Fruit fly (Drosophila melanogaster) whole organism, wandering third instar larva: ENCODE results near the gene CG43407.

Experiments used
- Abd-B ChIP-seq: fragments of >200 bp; optimal IDR thresholded peaks from 2 replicates; lab custom pipeline; 2017; ENCODE audit warnings: missing biosample characterization, missing genetic modification characterization
- CG32264 ChIP-seq: fragments of 200-800 bp; sonication (Bioruptor generic); optimal IDR thresholded peaks from 2 replicates; lab custom pipeline; 2016; ENCODE audit warnings: missing biosample characterization, missing genetic modification characterization
- CG9705 ChIP-seq: fragments of 200-800 bp; sonication (Bioruptor generic); optimal IDR thresholded peaks from 2 replicates; lab custom pipeline; 2018; ENCODE audit warnings: missing biosample characterization, mild to moderate bottlenecking, missing genetic modification characterization
- CrebA ChIP-seq: fragments of 200-800 bp; sonication (Bioruptor generic); optimal IDR thresholded peaks from 2 replicates; lab custom pipeline; 2016; ENCODE audit warnings: missing biosample characterization, mild to moderate bottlenecking, missing genetic modification characterization, borderline replicate concordance
- Dfd ChIP-seq: fragments of >200 bp; optimal IDR thresholded peaks from 2 replicates; lab custom pipeline; 2017; ENCODE audit warnings: missing biosample characterization, missing genetic modification characterization
- Dif ChIP-seq: fragments of 200-275, 200-300 bp; sonication (Bioruptor generic); optimal IDR thresholded peaks from 2 replicates; lab custom pipeline; 2018; ENCODE audit warnings: missing biosample characterization, missing genetic modification characterization; ENCODE audit not compliant: partially characterized antibody
- GATAd ChIP-seq: sonication (Bioruptor generic); optimal IDR thresholded peaks from 2 replicates; lab custom pipeline; 2016; ENCODE audit warnings: missing biosample characterization, missing genetic modification characterization
- HLH106 ChIP-seq: fragments of 200-800 bp; optimal IDR thresholded peaks from 3 replicates; lab custom pipeline; 2019; ENCODE audit warnings: missing biosample characterization, mild to moderate bottlenecking, missing genetic modification characterization, moderate library complexity
- Hnf4 ChIP-seq: fragments of 200-800 bp; sonication (Bioruptor generic); optimal IDR thresholded peaks from 2 replicates; lab custom pipeline; 2016; ENCODE audit warnings: missing biosample characterization, mild to moderate bottlenecking, missing genetic modification characterization
- Hr78 ChIP-seq: fragments of >200 bp; optimal IDR thresholded peaks from 2 replicates; lab custom pipeline; 2017; ENCODE audit warnings: missing biosample characterization, missing genetic modification characterization
- Hr83 ChIP-seq: fragments of 200-300 bp; sonication (Bioruptor generic); optimal IDR thresholded peaks from 2 replicates; lab custom pipeline; 2016; ENCODE audit warnings: missing biosample characterization, mild to moderate bottlenecking, missing genetic modification characterization, moderate library complexity; ENCODE audit not compliant: poor library complexity, severe bottlenecking
- Jra ChIP-seq: sonication (Bioruptor generic); optimal IDR thresholded peaks from 2 replicates; lab custom pipeline; 2016; ENCODE audit warnings: missing biosample characterization, missing genetic modification characterization
- Mio ChIP-seq: sonication (Bioruptor generic); optimal IDR thresholded peaks from 2 replicates; lab custom pipeline; 2016; ENCODE audit warnings: missing biosample characterization, missing genetic modification characterization
- Myc ChIP-seq: fragments of >200 bp; optimal IDR thresholded peaks from 2 replicates; lab custom pipeline; 2017
- N ChIP-seq: fragments of >200 bp; optimal IDR thresholded peaks from 2 replicates; lab custom pipeline; 2018; ENCODE audit warnings: missing biosample characterization, missing external identifiers, missing genetic modification characterization
- OdsH ChIP-seq: fragments of 200-800 bp; sonication (Bioruptor generic); optimal IDR thresholded peaks from 2 replicates; lab custom pipeline; 2016; ENCODE audit warnings: missing biosample characterization, mild to moderate bottlenecking, missing genetic modification characterization
- Rel ChIP-seq, 2 experiments: fragments of 200-800 bp; sonication (Bioruptor generic) in 1 of 2; optimal IDR thresholded peaks; 2 replicates in 1 of 2; 3 replicates in 1 of 2; lab custom pipeline; 2016 to 2019; ENCODE audit warnings: mild to moderate bottlenecking in 2 of 2, missing biosample characterization in 2 of 2, missing genetic modification characterization in 2 of 2, moderate library complexity in 1 of 2
- Sp1 ChIP-seq: fragments of 200-800 bp; sonication (Bioruptor generic); optimal IDR thresholded peaks from 3 replicates; lab custom pipeline; 2019; ENCODE audit warnings: missing biosample characterization, mild to moderate bottlenecking, missing genetic modification characterization, moderate library complexity
- Vsx2 ChIP-seq: fragments of 200-300, 225-300 bp; sonication (Bioruptor generic); optimal IDR thresholded peaks from 2 replicates; lab custom pipeline; 2018; ENCODE audit warnings: missing biosample characterization, missing genetic modification characterization; ENCODE audit not compliant: partially characterized antibody
- br ChIP-seq: fragments of 200-800 bp; sonication (Bioruptor generic); optimal IDR thresholded peaks from 2 replicates; lab custom pipeline; 2016; ENCODE audit warnings: missing biosample characterization, missing genetic modification characterization
- brk ChIP-seq: fragments of 200-800 bp; sonication (Bioruptor generic); optimal IDR thresholded peaks from 2 replicates; lab custom pipeline; 2016; ENCODE audit warnings: missing biosample characterization, mild to moderate bottlenecking, missing genetic modification characterization
- dl ChIP-seq, 2 experiments: fragments of 175-275, 200-275 bp in 1 of 2; fragments of 200-275 bp in 1 of 2; sonication (Bioruptor generic); optimal IDR thresholded peaks; lab custom pipeline; 2018; ENCODE audit warnings: mild to moderate bottlenecking in 2 of 2, missing biosample characterization in 2 of 2, missing genetic modification characterization in 2 of 2, moderate library complexity in 2 of 2; ENCODE audit not compliant: partially characterized antibody in 2 of 2, insufficient read depth in 1 of 2
- dsf ChIP-seq: sonication (Bioruptor generic); optimal IDR thresholded peaks from 2 replicates; lab custom pipeline; 2016; ENCODE audit warnings: missing biosample characterization, missing genetic modification characterization, borderline replicate concordance
- ey ChIP-seq: fragments of 200-800 bp; sonication (Bioruptor generic); optimal IDR thresholded peaks from 2 replicates; lab custom pipeline; 2016; ENCODE audit warnings: missing biosample characterization, missing genetic modification characterization
- foxo ChIP-seq, 2 experiments: fragments of 200-800 bp; sonication (Bioruptor generic); optimal IDR thresholded peaks; 2 replicates in 1 of 2; 3 replicates in 1 of 2; lab custom pipeline; 2016 to 2017; ENCODE audit warnings: missing biosample characterization in 2 of 2, missing genetic modification characterization in 2 of 2
- fru ChIP-seq: fragments of 200-800 bp; sonication (Bioruptor generic); optimal IDR thresholded peaks from 3 replicates; lab custom pipeline; 2016; ENCODE audit warnings: missing biosample characterization, mild to moderate bottlenecking, missing genetic modification characterization
- h ChIP-seq: fragments of 200-800 bp; sonication (Bioruptor generic); optimal IDR thresholded peaks from 3 replicates; lab custom pipeline; 2016; ENCODE audit warnings: missing biosample characterization, mild to moderate bottlenecking, missing genetic modification characterization
- jim ChIP-seq: fragments of 175-275, 200-325 bp; sonication (Bioruptor generic); optimal IDR thresholded peaks from 2 replicates; lab custom pipeline; 2016; ENCODE audit warnings: missing biosample characterization, mild to moderate bottlenecking, missing genetic modification characterization
- lola ChIP-seq: fragments of >200 bp; optimal IDR thresholded peaks from 2 replicates; lab custom pipeline; 2017; ENCODE audit warnings: missing biosample characterization, missing genetic modification characterization
- pan ChIP-seq: fragments of >200 bp; optimal IDR thresholded peaks from 2 replicates; lab custom pipeline; 2017
- psq ChIP-seq: fragments of 200-800 bp; sonication (Bioruptor generic); optimal IDR thresholded peaks from 3 replicates; lab custom pipeline; 2017; ENCODE audit warnings: missing biosample characterization, mild to moderate bottlenecking, missing genetic modification characterization, moderate library complexity
- rgr ChIP-seq: fragments of 200-800 bp; sonication (Bioruptor generic); optimal IDR thresholded peaks from 3 replicates; lab custom pipeline; 2016; ENCODE audit warnings: missing biosample characterization, mild to moderate bottlenecking, missing genetic modification characterization
- sage ChIP-seq: fragments of 200-800 bp; sonication (Bioruptor generic); optimal IDR thresholded peaks from 2 replicates; lab custom pipeline; 2016; ENCODE audit warnings: missing biosample characterization, mild to moderate bottlenecking, missing genetic modification characterization
- sv ChIP-seq: fragments of 200-800 bp; sonication (Bioruptor generic); optimal IDR thresholded peaks from 3 replicates; lab custom pipeline; 2016; ENCODE audit warnings: missing biosample characterization, missing genetic modification characterization
- tai ChIP-seq: sonication (Bioruptor generic); optimal IDR thresholded peaks from 2 replicates; lab custom pipeline; 2016; ENCODE audit warnings: missing biosample characterization, missing genetic modification characterization
- usp ChIP-seq: fragments of >200 bp; optimal IDR thresholded peaks from 2 replicates; lab custom pipeline; 2017; ENCODE audit warnings: missing biosample characterization, missing genetic modification characterization
- woc ChIP-seq: sonication (Bioruptor generic); optimal IDR thresholded peaks from 2 replicates; lab custom pipeline; 2016; ENCODE audit warnings: missing biosample characterization, mild to moderate bottlenecking, missing genetic modification characterization

The CG43407 gene

DNA sequence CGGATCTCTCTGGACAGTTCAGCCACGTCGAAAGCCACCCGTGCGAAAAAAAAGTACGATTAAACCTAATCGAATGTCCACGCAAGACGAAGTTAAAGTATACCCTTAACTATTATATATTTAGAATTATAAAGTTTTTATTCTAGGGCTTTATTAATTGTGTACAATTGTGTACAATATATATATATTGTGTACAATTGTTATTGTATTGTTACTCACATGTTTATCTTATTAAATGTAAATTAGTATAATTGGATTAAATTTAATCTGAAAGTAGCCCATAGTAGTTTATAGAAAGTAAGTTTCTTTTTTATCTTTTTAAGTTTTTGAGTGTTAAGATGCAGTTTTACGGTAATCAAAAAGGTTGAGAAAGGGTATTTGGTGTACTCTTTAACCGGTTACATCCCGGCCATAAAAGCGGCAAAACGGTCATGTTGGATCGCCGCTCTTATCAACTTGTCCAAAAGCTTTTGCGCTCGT lies at the start of gene CG43407:
Gene CG43407 (minus strand): TSS at position 51 of the 480 bp plus-strand sequence.
- no peak for TF ChIP-seq ey
- peak; percentile 2 for TF ChIP-seq psq (GFP tag; lab: Kevin White, UChicago)

DNA sequence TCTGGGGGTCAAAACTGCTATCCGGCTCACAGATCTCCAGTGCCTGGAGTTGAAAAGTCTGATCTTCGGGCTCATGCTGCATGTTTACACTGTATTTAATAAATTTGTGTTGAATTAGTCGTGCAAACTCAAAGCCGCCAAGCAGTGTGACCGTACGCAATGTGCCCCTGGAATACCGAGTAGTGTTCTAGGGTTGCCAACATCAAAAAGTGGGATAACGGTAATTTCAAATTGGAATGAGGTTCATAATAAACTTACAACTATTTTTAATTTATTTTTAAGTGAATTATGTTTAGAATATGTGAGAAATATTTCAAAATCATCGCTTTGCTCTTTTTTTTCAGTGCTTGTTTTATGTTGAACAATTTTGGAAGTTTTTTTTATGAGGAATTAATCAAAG lies 47.0 kb upstream of the CG43407 start, which contains the start of gene Gem2:
Gene Gem2 (minus strand): TSS at position 176 of the 400 bp plus-strand sequence.
- TF ChIP-seq woc (GFP tag; lab: Kevin White, UChicago) (no peak), Sp1 (GFP tag; lab: Kevin White, UChicago) (no peak), Hr78 (GFP tag; lab: Kevin White, UChicago) (no peak), N (GFP tag; lab: Kevin White, UChicago) (no peak), Myc (lab: Kevin White, UChicago) (no peak), GATAd (GFP tag; lab: Kevin White, UChicago) (no peak), psq (GFP tag; lab: Kevin White, UChicago) (no peak), h (GFP tag; lab: Kevin White, UChicago) (no peak), usp (GFP tag; lab: Kevin White, UChicago) (no peak), CG32264 (no peak), Dif (no peak), lola (GFP tag; lab: Kevin White, UChicago) (no peak), Rel (GFP tag; optimal IDR thresholded peaks at IDR 0.05; lab: Kevin White, UChicago) (no peak), Rel (tag; optimal IDR thresholded peaks at IDR 0.05; lab: Kevin White, UChicago) (no peak), Abd-B (GFP tag; lab: Kevin White, UChicago) (no peak), tai (GFP tag; lab: Kevin White, UChicago) (no peak), CrebA (GFP tag; lab: Kevin White, UChicago) (no peak), HLH106 (tag; lab: Kevin White, UChicago) (no peak), Dfd (no peak), Hnf4 (GFP tag; lab: Kevin White, UChicago) (no peak), OdsH (GFP tag; lab: Kevin White, UChicago) (no peak)

DNA sequence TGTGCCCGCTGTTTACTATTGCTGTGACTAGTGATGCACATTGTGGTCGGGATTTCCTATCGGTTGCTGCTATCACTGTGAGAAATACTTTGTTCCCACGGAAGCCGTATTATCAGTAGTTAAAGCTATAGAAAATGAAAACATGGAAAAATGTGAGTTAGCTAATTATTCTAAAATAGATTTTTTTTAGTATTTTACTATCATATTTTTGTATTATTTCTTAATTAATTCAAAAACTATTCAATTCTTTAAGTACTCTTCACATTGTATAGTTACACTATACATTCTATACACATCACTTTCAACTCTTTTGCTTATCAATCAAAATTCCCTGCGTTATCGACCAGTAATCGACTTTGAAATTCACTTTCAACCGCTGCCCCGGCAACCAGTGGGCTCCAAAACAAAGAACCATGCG lies 44.5 kb upstream of the CG43407 start, which contains the start of the genes Naxd and CG14079:
Gene Naxd (minus strand): TSS at position 45 of the 418 bp plus-strand sequence.
Gene CG14079 (plus strand): TSS at position 335 of the 418 bp plus-strand sequence.
- TF ChIP-seq dl (GFP tag; optimal IDR thresholded peaks at IDR 0.05; lab: Kevin White, UChicago; ENCODE audit: insufficient read depth in 1 of 2, partially characterized antibody in 2 of 2) (no peak), Hnf4 (GFP tag; lab: Kevin White, UChicago) (peak; percentile 83), OdsH (GFP tag; lab: Kevin White, UChicago) (peak; percentile 77), foxo (GFP tag; optimal IDR thresholded peaks at IDR 0.05; lab: Kevin White, UChicago) (peak in 1 of 2 experiments; percentile 90), br (peak; percentile 63), ey (peak; percentile 64), CrebA (GFP tag; lab: Kevin White, UChicago) (no peak), pan (lab: Kevin White, UChicago) (no peak), sv (GFP tag; lab: Kevin White, UChicago) (peak; percentile 26), h (GFP tag; lab: Kevin White, UChicago) (peak; percentile 78), rgr (GFP tag; lab: Kevin White, UChicago) (peak; percentile 89), jim (GFP tag; lab: Kevin White, UChicago) (peak; percentile 10), Sp1 (GFP tag; lab: Kevin White, UChicago) (peak; percentile 62), dsf (GFP tag; lab: Kevin White, UChicago) (peak; percentile 19), Hr83 (GFP tag; lab: Kevin White, UChicago) (peak; percentile 42), sage (GFP tag; lab: Kevin White, UChicago) (peak; percentile 19), Vsx2 (GFP tag; lab: Kevin White, UChicago) (no peak), N (GFP tag; lab: Kevin White, UChicago) (no peak), woc (GFP tag; lab: Kevin White, UChicago) (peak; percentile 26), Jra (GFP tag; lab: Kevin White, UChicago) (peak; percentile 41), brk (GFP tag; lab: Kevin White, UChicago) (no peak), Rel (GFP tag; optimal IDR thresholded peaks at IDR 0.05; lab: Kevin White, UChicago) (no peak), Rel (tag; optimal IDR thresholded peaks at IDR 0.05; lab: Kevin White, UChicago) (no peak), GATAd (GFP tag; lab: Kevin White, UChicago) (peak; percentile 24), fru (peak; percentile 71), HLH106 (tag; lab: Kevin White, UChicago) (peak; percentile 78), psq (GFP tag; lab: Kevin White, UChicago) (peak; percentile 73), Mio (GFP tag; lab: Kevin White, UChicago) (no peak), CG9705 (GFP tag; lab: Kevin White, UChicago) (peak; percentile 47)
- TF ChIP-seq, all 38 proteins: peak for 20
